Worm (Caenorhabditis elegans): ENCODE measurements around the gene T12D8.10.

DNA sequence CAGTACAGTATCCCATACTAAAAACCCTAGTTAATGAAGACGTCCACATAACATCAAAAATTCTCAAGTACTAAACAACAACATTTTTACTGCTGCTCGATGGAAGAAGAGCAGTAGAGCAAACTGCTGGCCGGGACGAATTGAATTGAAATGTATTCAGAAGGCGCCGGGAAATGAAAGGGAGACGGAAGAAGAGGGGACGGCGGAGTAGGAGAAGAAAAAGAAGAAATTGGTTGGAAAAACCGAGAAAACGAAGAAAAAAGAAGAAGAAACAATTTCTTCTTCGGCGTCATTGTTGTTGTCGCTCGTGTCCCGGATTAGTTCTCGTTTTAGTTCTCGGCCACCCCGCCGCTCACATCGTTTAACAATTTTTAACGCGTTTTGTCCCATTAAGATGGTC is 8.3 kb downstream of the T12D8.10 start:
- no peak for TF ChIP-seq pbrm-1 (GFP tag; IDR thresholded peaks at IDR 0.05)
- TF ChIP-seq ceh-27 (GFP tag; optimal IDR thresholded peaks at IDR 0.05): no peak
- no peak for TF ChIP-seq snpc-4 (GFP tag; optimal IDR thresholded peaks at IDR 0.05)
- TF ChIP-seq snpc-4 (tag; optimal IDR thresholded peaks at IDR 0.05): no peak
- no peak for TF ChIP-seq Y67H2A.10 (GFP tag; conservative IDR thresholded peaks at IDR 0.05)
- TF ChIP-seq ama-1 (optimal IDR thresholded peaks at IDR 0.05): no peak
- TF ChIP-seq ama-1 (GFP tag; optimal IDR thresholded peaks at IDR 0.05): no peak
- no peak for TF ChIP-seq ztf-22 (GFP tag; optimal IDR thresholded peaks at IDR 0.05)

All from whole organism, young adult.